Worm (Caenorhabditis elegans): Measurements from ENCODE around the gene cku-80.

cku-80 gene

ce11 chrIII:4395857-4396256 lies 23.8 kb upstream of the cku-80 start:
- TF ChIP-seq nfya-1 (tag; optimal IDR thresholded peaks at IDR 0.05) (peak; percentile 72), mec-3 (tag; optimal IDR thresholded peaks at IDR 0.05; ENCODE audit: borderline replicate concordance) (no peak)

- TF ChIP-seq rnt-1 (tag; optimal IDR thresholded peaks at IDR 0.05) (no peak), unc-3 (GFP tag; conservative IDR thresholded peaks at IDR 0.05) (no peak), unc-3 (tag; optimal IDR thresholded peaks at IDR 0.05) (no peak), odd-2 (tag; optimal IDR thresholded peaks at IDR 0.05) (no peak), ttx-3 (tag; optimal IDR thresholded peaks at IDR 0.05) (no peak), unc-86 (tag; optimal IDR thresholded peaks at IDR 0.05) (no peak), pha-4 (tag; optimal IDR thresholded peaks at IDR 0.05) (no peak), ceh-2 (tag; optimal IDR thresholded peaks at IDR 0.05) (no peak), ztf-16 (tag; optimal IDR thresholded peaks at IDR 0.05) (no peak), lin-11 (tag; optimal IDR thresholded peaks at IDR 0.05) (no peak), pros-1 (tag; optimal IDR thresholded peaks at IDR 0.05) (no peak)
Observed at ce11 chrIII:4397115-4397514, 22.5 kb upstream of the cku-80 start, which contains the start of gene R07E5.5. R07E5.5 (plus strand) TSS chrIII:4397415.

ce11 chrIII:4398463-4398862 lies 21.2 kb upstream of the cku-80 start, which contains the start of gene R07E5.6:
R07E5.6 (plus strand) TSS chrIII:4398763.
- TF ChIP-seq syd-9 (tag; optimal IDR thresholded peaks at IDR 0.05) (no peak), ets-4 (tag; optimal IDR thresholded peaks at IDR 0.05) (no peak), lin-11 (tag; optimal IDR thresholded peaks at IDR 0.05) (no peak), unc-86 (tag; optimal IDR thresholded peaks at IDR 0.05) (no peak), elt-2 (tag; optimal IDR thresholded peaks at IDR 0.05) (no peak), unc-42 (tag; optimal IDR thresholded peaks at IDR 0.05) (no peak), ceh-24 (tag; optimal IDR thresholded peaks at IDR 0.05) (no peak), ceh-22 (tag; optimal IDR thresholded peaks at IDR 0.05) (no peak), F13H6.1 (tag; optimal IDR thresholded peaks at IDR 0.05) (no peak), ztf-16 (tag; optimal IDR thresholded peaks at IDR 0.05) (no peak), unc-3 (GFP tag; conservative IDR thresholded peaks at IDR 0.05) (no peak), unc-3 (tag; optimal IDR thresholded peaks at IDR 0.05) (no peak), unc-55 (GFP tag; optimal IDR thresholded peaks at IDR 0.05) (no peak), nhr-11 (tag; optimal IDR thresholded peaks at IDR 0.05) (no peak)

ce11 chrIII:4401142-4401541 lies 18.5 kb upstream of the cku-80 start, which contains the start of gene R07E5.15:
R07E5.15 (plus strand) TSS chrIII:4401442.
- no peak for TF ChIP-seq nhr-11 (tag; optimal IDR thresholded peaks at IDR 0.05)

- TF ChIP-seq unc-42 (tag; optimal IDR thresholded peaks at IDR 0.05) (peak; percentile 37), ceh-31 (tag; optimal IDR thresholded peaks at IDR 0.05) (peak; percentile 27), C08G9.2 (tag; optimal IDR thresholded peaks at IDR 0.05) (no peak), ceh-14 (tag; optimal IDR thresholded peaks at IDR 0.05) (peak; percentile 44), ceh-48 (tag; optimal IDR thresholded peaks at IDR 0.05) (no peak), ceh-18 (tag; optimal IDR thresholded peaks at IDR 0.05) (peak; percentile 25)
Observed at ce11 chrIII:4404339-4404836, 15.3 kb upstream of the cku-80 start, which contains the start of the genes R07E5.17 and snfc-5. R07E5.17 (minus strand) TSS chrIII:4404436. snfc-5 (plus strand) TSS chrIII:4404786.

ce11 chrIII:4405986-4406385 lies 13.7 kb upstream of the cku-80 start, which contains the start of gene rnp-4:
rnp-4 (plus strand) TSS chrIII:4406286.
- TF ChIP-seq hlh-15 (tag; optimal IDR thresholded peaks at IDR 0.05) (no peak), fkh-10 (GFP tag; optimal IDR thresholded peaks at IDR 0.05) (no peak), ceh-48 (tag; optimal IDR thresholded peaks at IDR 0.05) (no peak), unc-86 (tag; optimal IDR thresholded peaks at IDR 0.05) (no peak), ceh-18 (tag; optimal IDR thresholded peaks at IDR 0.05) (no peak), hlh-13 (GFP tag; optimal IDR thresholded peaks at IDR 0.05) (no peak), ahr-1 (tag; optimal IDR thresholded peaks at IDR 0.05) (no peak), Y22D7AL.16 (tag; optimal IDR thresholded peaks at IDR 0.05) (no peak), ets-4 (tag; optimal IDR thresholded peaks at IDR 0.05) (no peak), ceh-19 (GFP tag; optimal IDR thresholded peaks at IDR 0.05) (no peak), odd-2 (tag; optimal IDR thresholded peaks at IDR 0.05) (no peak), sox-4 (tag; optimal IDR thresholded peaks at IDR 0.05) (no peak)

Data from whole organism, late embryonic.